Worm (Caenorhabditis elegans) whole organism, L4 larva: ENCODE data around the gene W04G3.13.

ENCODE experiments used
- F10B5.3 ChIP-seq: sonication (generic microtip); optimal IDR thresholded peaks from 2 replicates; lab custom pipeline; 2016; ENCODE audit warnings: mild to moderate bottlenecking, missing genetic modification characterization, missing compliant biosample characterization
- F37D6.2 ChIP-seq: sonication (generic microtip); optimal IDR thresholded peaks from 2 replicates; lab custom pipeline; 2016; ENCODE audit warnings: mild to moderate bottlenecking, missing genetic modification characterization, missing compliant biosample characterization
- T20F7.1 ChIP-seq: fragments of 200-800 bp; sonication (Bioruptor generic); optimal IDR thresholded peaks from 2 replicates; lab custom pipeline; 2018; ENCODE audit warnings: mild to moderate bottlenecking, missing genetic modification characterization, missing compliant biosample characterization
- T26A8.4 ChIP-seq: fragments of 200-800 bp; sonication (Bioruptor generic); IDR thresholded peaks from 2 replicates; pipeline ENCODE4 v1.3.6; 2022; ENCODE audit warnings: missing genetic modification characterization, missing compliant biosample characterization
- Y105C5A.15 ChIP-seq: fragments of 200-800 bp; sonication (Bioruptor generic); IDR thresholded peaks from 2 replicates; pipeline ENCODE4 v1.3.6; 2022; ENCODE audit warnings: missing genetic modification characterization, missing compliant biosample characterization
- aha-1 ChIP-seq: fragments of 150-350 bp; peaks from one replicate; lab custom pipeline; 2014; ENCODE audit warnings: missing biosample characterization, missing genetic modification characterization
- aly-2 ChIP-seq: sonication (generic microtip); optimal IDR thresholded peaks from 2 replicates; lab custom pipeline; 2018; ENCODE audit warnings: missing biosample characterization, missing genetic modification characterization
- attf-4 ChIP-seq: sonication (generic microtip); optimal IDR thresholded peaks from 3 replicates; lab custom pipeline; 2017; ENCODE audit warnings: missing biosample characterization, missing genetic modification characterization
- ceh-20 ChIP-seq: fragments of 200-800 bp; sonication (Bioruptor generic); IDR thresholded peaks from 2 replicates; pipeline ENCODE4 v1.3.6; 2022; ENCODE audit warnings: missing genetic modification reagents, missing genetic modification characterization, missing compliant biosample characterization
- ceh-28 ChIP-seq: fragments of 150-350 bp; optimal IDR thresholded peaks from 2 replicates; lab custom pipeline; 2014; ENCODE audit warnings: missing biosample characterization, missing genetic modification reagents, missing genetic modification characterization
- ceh-62 ChIP-seq: sonication (generic microtip); optimal IDR thresholded peaks from 2 replicates; lab custom pipeline; 2017; ENCODE audit warnings: missing biosample characterization, missing genetic modification characterization
- cey-2 ChIP-seq: sonication (generic microtip); optimal IDR thresholded peaks from 3 replicates; lab custom pipeline; 2017; ENCODE audit warnings: missing genetic modification characterization, mild to moderate bottlenecking, missing compliant biosample characterization, antibody characterized with exemption, borderline replicate concordance; ENCODE audit not compliant: insufficient read depth
- daf-16 ChIP-seq, 3 experiments: sonication (generic microtip); optimal IDR thresholded peaks; 2 replicates each; lab custom pipeline; 2016 to 2017; ENCODE audit warnings: missing genetic modification characterization in 3 of 3, missing genetic modification reagents in 3 of 3, mild to moderate bottlenecking in 2 of 3, missing compliant biosample characterization in 2 of 3, missing biosample characterization in 1 of 3, moderate library complexity in 1 of 3
- daf-19 ChIP-seq: fragments of 200-800 bp; sonication (Bioruptor generic); conservative IDR thresholded peaks from 2 replicates; pipeline ENCODE4 v1.3.6; 2022; ENCODE audit warnings: missing genetic modification characterization, missing compliant biosample characterization
- hlh-30 ChIP-seq: sonication (generic microtip); optimal IDR thresholded peaks from 2 replicates; lab custom pipeline; 2017; ENCODE audit warnings: antibody characterized with exemption, mild to moderate bottlenecking, missing genetic modification characterization, missing compliant biosample characterization; ENCODE audit not compliant: insufficient read depth
- lim-7 ChIP-seq: fragments of 200-800 bp; sonication (Bioruptor generic); IDR thresholded peaks from 2 replicates; pipeline ENCODE4 v1.3.6; 2022; ENCODE audit warnings: missing genetic modification characterization, missing compliant biosample characterization
- lin-1 ChIP-seq: fragments of 200-800 bp; sonication (Bioruptor generic); IDR thresholded peaks from 2 replicates; pipeline ENCODE4 v1.3.6; 2022; ENCODE audit warnings: missing genetic modification reagents, missing genetic modification characterization, missing compliant biosample characterization
- lin-13 ChIP-seq: fragments of 150-350 bp; optimal IDR thresholded peaks from 2 replicates; lab custom pipeline; 2014; ENCODE audit warnings: missing biosample characterization, missing genetic modification reagents, missing genetic modification characterization
- madf-9 ChIP-seq: fragments of 200-800 bp; sonication (Bioruptor generic); conservative IDR thresholded peaks from 2 replicates; pipeline ENCODE4 v1.3.6; 2022; ENCODE audit warnings: missing genetic modification reagents, missing genetic modification characterization, missing compliant biosample characterization
- mep-1 ChIP-seq: fragments of 150-350 bp; sonication (generic microtip); optimal IDR thresholded peaks from 3 replicates; lab custom pipeline; 2014; ENCODE audit warnings: missing biosample characterization, missing genetic modification characterization
- mes-2 ChIP-seq: sonication (generic microtip); optimal IDR thresholded peaks from 2 replicates; lab custom pipeline; 2016; ENCODE audit warnings: missing genotype, mild to moderate bottlenecking, missing genetic modification characterization, missing compliant biosample characterization; ENCODE audit not compliant: poor library complexity, severe bottlenecking
- mxl-3 ChIP-seq: fragments of 200-800 bp; sonication (Bioruptor generic); optimal IDR thresholded peaks from 2 replicates; lab custom pipeline; 2018; ENCODE audit warnings: mild to moderate bottlenecking, missing genetic modification characterization, missing compliant biosample characterization
- nhr-102 ChIP-seq: sonication (generic microtip); optimal IDR thresholded peaks from 2 replicates; lab custom pipeline; 2016; ENCODE audit warnings: mild to moderate bottlenecking, missing genetic modification characterization, moderate library complexity, missing compliant biosample characterization
- nhr-28 ChIP-seq: fragments of 150-350 bp; optimal IDR thresholded peaks from 2 replicates; lab custom pipeline; 2014; ENCODE audit warnings: missing biosample characterization, missing genetic modification characterization
- nhr-42 ChIP-seq: fragments of 200-800 bp; sonication (Bioruptor generic); IDR thresholded peaks from 2 replicates; pipeline ENCODE4 v1.3.6; 2022; ENCODE audit warnings: missing genetic modification characterization, missing compliant biosample characterization
- pqm-1 ChIP-seq: sonication (generic microtip); optimal IDR thresholded peaks from 2 replicates; lab custom pipeline; 2017; ENCODE audit warnings: missing biosample characterization, missing genetic modification characterization
- rbr-2 ChIP-seq: sonication (generic microtip); optimal IDR thresholded peaks from 2 replicates; lab custom pipeline; 2016; ENCODE audit warnings: missing genotype, missing genetic modification characterization, missing compliant biosample characterization
- saeg-2 ChIP-seq: fragments of 200-800 bp; sonication (Bioruptor generic); IDR thresholded peaks from 2 replicates; pipeline ENCODE4 v1.3.6; 2022; ENCODE audit warnings: missing genetic modification reagents, missing genetic modification characterization, missing compliant biosample characterization
- set-16 ChIP-seq: fragments of 200-800 bp; sonication (Bioruptor generic); IDR thresholded peaks from 2 replicates; pipeline ENCODE4 v1.3.6; 2022; ENCODE audit warnings: missing genetic modification reagents, missing genetic modification characterization, missing compliant biosample characterization
- skn-1 ChIP-seq: fragments of 150-350 bp; optimal IDR thresholded peaks from 2 replicates; lab custom pipeline; 2014; ENCODE audit warnings: missing biosample characterization, missing genetic modification characterization
- snpc-1.2 ChIP-seq: fragments of 200-800 bp; sonication (Bioruptor generic); IDR thresholded peaks from 2 replicates; pipeline ENCODE4 v1.3.6; 2022; ENCODE audit warnings: missing genetic modification reagents, missing genetic modification characterization, missing compliant biosample characterization
- spr-3 ChIP-seq: fragments of 200-800 bp; sonication (Bioruptor generic); optimal IDR thresholded peaks from 2 replicates; lab custom pipeline; 2018; ENCODE audit warnings: mild to moderate bottlenecking, missing genetic modification characterization, missing compliant biosample characterization
- unc-62 ChIP-seq, 3 experiments: fragments of 150-350 bp in 1 of 3; sonication (generic microtip); optimal IDR thresholded peaks in 2 of 3; peaks in 1 of 3; 1 replicate in 1 of 3; 2 replicates in 2 of 3; lab custom pipeline; 2014 to 2017; ENCODE audit warnings: missing biosample characterization in 3 of 3, missing genetic modification characterization in 3 of 3, missing genetic modification reagents in 3 of 3, missing genotype in 1 of 3
- zag-1 ChIP-seq: fragments of 150-350 bp; optimal IDR thresholded peaks from 2 replicates; lab custom pipeline; 2014; ENCODE audit warnings: missing biosample characterization, missing genetic modification characterization
- zfp-3 ChIP-seq: fragments of 200-800 bp; sonication (Bioruptor generic); conservative IDR thresholded peaks from 2 replicates; pipeline ENCODE4 v1.3.6; 2022; ENCODE audit warnings: missing genetic modification reagents, missing genetic modification characterization, missing compliant biosample characterization
- zip-11 ChIP-seq: fragments of 200-800 bp; sonication (Bioruptor generic); IDR thresholded peaks from 2 replicates; pipeline ENCODE4 v1.3.6; 2022; ENCODE audit warnings: missing genetic modification characterization, missing compliant biosample characterization

The W04G3.13 gene

DNA sequence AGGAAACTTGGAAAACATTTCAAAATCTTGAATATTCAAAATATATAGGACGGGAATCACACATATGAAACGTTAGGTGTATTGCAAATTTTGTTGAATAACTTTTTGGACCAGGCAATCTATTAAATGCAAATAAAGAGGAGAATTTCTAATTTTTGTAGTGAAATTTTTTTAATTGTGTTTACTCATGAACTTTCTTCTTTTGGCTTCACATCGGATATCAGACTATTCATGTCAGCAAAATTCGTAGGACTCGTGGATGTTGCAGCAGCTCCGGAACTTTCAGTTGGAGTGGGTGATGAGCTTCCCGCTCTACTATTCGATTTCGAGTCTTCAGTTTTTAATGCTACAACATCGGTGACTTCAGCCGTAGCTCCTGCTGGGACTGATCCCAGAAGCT is 42.8 kb upstream of the W04G3.13 start (continued):
- peak in 1 of 2 experiments; percentile 66 for TF ChIP-seq unc-62 (GFP tag; optimal IDR thresholded peaks at IDR 0.05 in 1 of 2; lab: Kevin White, UChicago)
- TF ChIP-seq unc-62 (tag; optimal IDR thresholded peaks at IDR 0.05; lab: Kevin White, UChicago): no peak
- no peak for TF ChIP-seq T20F7.1
- TF ChIP-seq, all 104 proteins: peak for 2

DNA sequence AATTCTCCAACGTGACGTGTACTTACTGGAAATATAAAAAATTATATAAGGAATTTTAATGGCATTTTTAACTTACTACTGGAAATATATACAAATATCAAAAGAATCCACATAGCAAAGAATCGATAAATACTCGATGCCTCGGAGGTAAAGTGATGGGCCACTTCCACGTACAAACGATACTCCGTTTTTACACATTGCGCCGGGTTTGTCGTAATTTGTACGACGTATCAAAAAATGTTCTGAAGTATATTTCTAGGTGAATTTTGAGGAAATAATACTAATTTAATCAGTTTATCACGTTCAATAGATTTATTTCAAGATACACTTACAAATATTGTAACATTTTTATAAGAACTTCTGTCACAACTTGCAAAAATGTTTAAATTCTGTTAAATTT is 41.2 kb upstream of the W04G3.13 start, which contains the start of gene R08B4.3:
Gene R08B4.3, minus strand, starts transcription at position 198 of the 400 bp plus-strand sequence.
- no peak for TF ChIP-seq F10B5.3 (tag; lab: Kevin White, UChicago)
- no peak for TF ChIP-seq spr-3 (GFP tag; lab: Kevin White, UChicago)
- TF ChIP-seq F37D6.2: no peak
- peak; percentile 74 for TF ChIP-seq T20F7.1
- TF ChIP-seq, all 104 proteins: peak for 1

- TF ChIP-seq daf-16 (GFP tag; optimal IDR thresholded peaks at IDR 0.05; lab: Kevin White, UChicago) (no peak), daf-16 (tag; optimal IDR thresholded peaks at IDR 0.05; lab: Kevin White, UChicago) (no peak), lin-1 (no peak), zfp-3 (GFP tag; lab: Robert Waterston, UW) (no peak), skn-1 (tag; lab: Kevin White, UChicago) (no peak), nhr-102 (tag; lab: Kevin White, UChicago) (no peak), zip-11 (no peak), attf-4 (tag; lab: Kevin White, UChicago) (no peak), rbr-2 (no peak), cey-2 (tag; lab: Kevin White, UChicago) (no peak), nhr-42 (GFP tag; lab: Robert Waterston, UW) (no peak), T26A8.4 (GFP tag; lab: Robert Waterston, UW) (no peak)
These were observed 37.2 kb upstream of the W04G3.13 start, which contains the start of gene nlp-66 for ce11 chrX:11116723-11117122. nlp-66 (minus strand) TSS chrX:11116823.

DNA sequence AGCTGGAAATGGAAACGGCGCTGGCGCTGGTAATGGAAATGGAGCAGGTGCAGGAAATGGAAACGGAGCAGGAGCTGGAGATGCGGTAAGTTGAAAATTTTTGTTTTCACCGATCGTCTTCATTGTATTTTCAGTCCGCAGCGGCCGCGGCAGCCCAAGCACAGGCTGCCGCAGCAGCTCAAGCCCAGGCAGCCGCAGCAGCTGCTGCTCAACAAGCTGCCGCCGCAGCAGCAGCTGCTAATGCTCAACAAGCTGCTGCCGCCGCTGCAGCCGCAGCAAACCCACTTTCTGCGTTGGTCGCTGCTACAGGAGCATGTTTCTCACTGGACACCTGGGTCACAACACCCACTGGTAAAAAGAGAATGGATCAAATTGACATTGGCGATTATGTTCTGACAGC is 34.9 kb upstream of the W04G3.13 start:
- TF ChIP-seq set-16 (GFP tag; lab: Robert Waterston, UW) (peak; percentile 96), Y105C5A.15 (GFP tag; lab: Robert Waterston, UW) (no peak)

ce11 chrX:11109200-11109599 is 29.6 kb upstream of the W04G3.13 start, which contains the start of gene grd-1:
grd-1 (plus strand) TSS chrX:11109440.
- TF ChIP-seq nhr-28 (tag; lab: Kevin White, UChicago): peak; percentile 14
- peak in 1 of 2 experiments; percentile 73 for TF ChIP-seq unc-62 (GFP tag; optimal IDR thresholded peaks at IDR 0.05 in 1 of 2; lab: Kevin White, UChicago)
- no peak for TF ChIP-seq unc-62 (tag; optimal IDR thresholded peaks at IDR 0.05; lab: Kevin White, UChicago)
- no peak for TF ChIP-seq ceh-20 (GFP tag; lab: Robert Waterston, UW)
- TF ChIP-seq, all 104 proteins: peak for 2

ce11 chrX:11107076-11107475 is 27.5 kb upstream of the W04G3.13 start, which contains the start of gene clc-17:
clc-17 (plus strand) TSS chrX:11107376.
- TF ChIP-seq mxl-3 (GFP tag; lab: Kevin White, UChicago): no peak
- no peak for TF ChIP-seq daf-16 (GFP tag; optimal IDR thresholded peaks at IDR 0.05; lab: Kevin White, UChicago)
- no peak for TF ChIP-seq daf-16 (tag; optimal IDR thresholded peaks at IDR 0.05; lab: Kevin White, UChicago)
- peak; percentile 4 for TF ChIP-seq aha-1
- TF ChIP-seq, all 104 proteins: peak for 1

DNA sequence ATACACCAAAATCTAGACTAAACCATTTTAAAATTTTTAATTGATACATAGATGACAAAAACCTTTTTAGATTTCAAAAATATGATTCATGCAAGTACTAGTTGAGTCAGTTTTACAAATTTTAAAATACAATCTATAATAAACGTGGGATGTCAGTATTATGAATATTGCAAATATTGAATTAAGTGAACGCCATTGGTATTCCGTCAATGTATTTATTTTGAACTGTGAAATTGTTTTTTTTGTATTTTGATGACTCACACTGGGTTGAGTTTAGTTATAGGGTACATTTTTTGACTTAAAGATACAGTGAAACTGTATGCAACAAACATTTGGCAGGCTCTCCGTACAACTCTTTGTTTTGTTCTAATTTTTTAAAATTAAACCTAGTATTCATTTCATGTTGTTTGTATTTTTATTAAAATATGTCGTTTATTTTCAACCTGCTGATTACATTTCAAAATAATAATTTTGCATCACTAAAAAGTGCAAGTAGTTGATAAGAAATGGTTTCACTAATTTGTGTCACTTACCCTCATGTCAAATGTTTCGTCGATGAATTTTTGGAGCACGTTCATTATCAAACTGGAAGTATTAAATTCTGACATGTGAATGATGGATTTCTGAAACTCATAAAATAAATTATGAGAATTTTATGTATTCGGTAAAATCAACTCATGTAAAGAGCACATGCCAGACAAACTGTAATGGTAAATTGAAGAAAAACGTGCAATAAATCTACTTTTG is 25.5 kb upstream of the W04G3.13 start, which contains the start of gene W02H3.1:
Gene W02H3.1, minus strand, starts transcription at position 578 of the 747 bp plus-strand sequence.
- TF ChIP-seq daf-16 (GFP tag; optimal IDR thresholded peaks at IDR 0.05; lab: Kevin White, UChicago): no peak
- TF ChIP-seq daf-16 (tag; optimal IDR thresholded peaks at IDR 0.05; lab: Kevin White, UChicago): no peak
- TF ChIP-seq mep-1 (tag; lab: Kevin White, UChicago): no peak
- peak; percentile 65 for TF ChIP-seq pqm-1 (tag; lab: Kevin White, UChicago)
- no peak for TF ChIP-seq saeg-2 (GFP tag; lab: Robert Waterston, UW)
- TF ChIP-seq mes-2 (tag; lab: Kevin White, UChicago): no peak
- peak; percentile 33 for TF ChIP-seq hlh-30 (tag; lab: Kevin White, UChicago)
- no peak for TF ChIP-seq daf-19
- TF ChIP-seq zag-1: no peak
- no peak for TF ChIP-seq mxl-3 (GFP tag; lab: Kevin White, UChicago)
- TF ChIP-seq snpc-1.2 (GFP tag; lab: Robert Waterston, UW): no peak
- TF ChIP-seq ceh-28 (tag; lab: Kevin White, UChicago): no peak
- peak; percentile 41 for TF ChIP-seq nhr-28 (tag; lab: Kevin White, UChicago)
- TF ChIP-seq lin-13 (GFP tag; lab: Kevin White, UChicago): no peak
- no peak for TF ChIP-seq lim-7 (GFP tag; lab: Robert Waterston, UW)
- no peak for TF ChIP-seq ceh-62 (tag; lab: Kevin White, UChicago)
- TF ChIP-seq madf-9 (GFP tag; lab: Robert Waterston, UW): no peak
- TF ChIP-seq aly-2 (tag; lab: Kevin White, UChicago): no peak
